Worm (Caenorhabditis elegans) whole organism, L4 larva: ENCODE measurements around the gene tmed-10.

Source experiments
- D1046.2 ChIP-seq: fragments of 200-800 bp; sonication (Bioruptor generic); IDR thresholded peaks from 2 replicates; pipeline ENCODE4 v1.3.6; 2022; ENCODE audit warnings: missing genetic modification characterization, missing compliant biosample characterization
- F10B5.3 ChIP-seq: sonication (generic microtip); optimal IDR thresholded peaks from 2 replicates; lab custom pipeline; 2016; ENCODE audit warnings: mild to moderate bottlenecking, missing genetic modification characterization, missing compliant biosample characterization
- F26F4.8 ChIP-seq: fragments of 200-800 bp; sonication (Bioruptor generic); conservative IDR thresholded peaks from 2 replicates; pipeline ENCODE4 v1.3.6; 2022; ENCODE audit warnings: missing genetic modification characterization, missing compliant biosample characterization
- T26A8.4 ChIP-seq: fragments of 200-800 bp; sonication (Bioruptor generic); IDR thresholded peaks from 2 replicates; pipeline ENCODE4 v1.3.6; 2022; ENCODE audit warnings: missing genetic modification characterization, missing compliant biosample characterization
- Y5F2A.4 ChIP-seq: fragments of 200-800 bp; sonication (Bioruptor generic); optimal IDR thresholded peaks from 2 replicates; lab custom pipeline; 2018; ENCODE audit warnings: mild to moderate bottlenecking, missing genetic modification characterization, missing compliant biosample characterization
- aha-1 ChIP-seq: fragments of 150-350 bp; peaks from one replicate; lab custom pipeline; 2014; ENCODE audit warnings: missing biosample characterization, missing genetic modification characterization
- aly-2 ChIP-seq: sonication (generic microtip); optimal IDR thresholded peaks from 2 replicates; lab custom pipeline; 2018; ENCODE audit warnings: missing biosample characterization, missing genetic modification characterization
- ama-1 ChIP-seq: fragments of 150-350 bp; optimal IDR thresholded peaks from 2 replicates; lab custom pipeline; 2014; ENCODE audit warnings: inconsistent platforms, mixed read lengths
- attf-4 ChIP-seq: sonication (generic microtip); optimal IDR thresholded peaks from 3 replicates; lab custom pipeline; 2017; ENCODE audit warnings: missing biosample characterization, missing genetic modification characterization
- ces-1 ChIP-seq: fragments of 150-350 bp; sonication (generic microtip); optimal IDR thresholded peaks from 4 replicates; lab custom pipeline; 2014; ENCODE audit warnings: missing biosample characterization, missing genetic modification reagents, missing genetic modification characterization
- ctbp-1 ChIP-seq: fragments of 200-800 bp; sonication (Bioruptor generic); IDR thresholded peaks from 2 replicates; pipeline ENCODE4 v1.3.6; 2022; ENCODE audit warnings: missing genetic modification reagents, missing genetic modification characterization, missing compliant biosample characterization
- daf-16 ChIP-seq, 3 experiments: sonication (generic microtip); optimal IDR thresholded peaks; 2 replicates each; lab custom pipeline; 2016 to 2017; ENCODE audit warnings: missing genetic modification characterization in 3 of 3, missing genetic modification reagents in 3 of 3, mild to moderate bottlenecking in 2 of 3, missing compliant biosample characterization in 2 of 3, missing biosample characterization in 1 of 3, moderate library complexity in 1 of 3
- dmd-8 ChIP-seq: fragments of 200-800 bp; sonication (Bioruptor generic); IDR thresholded peaks from 2 replicates; pipeline ENCODE4 v1.3.6; 2022; ENCODE audit warnings: missing genetic modification characterization, missing compliant biosample characterization
- duxl-1 ChIP-seq: sonication (generic microtip); optimal IDR thresholded peaks from 2 replicates; lab custom pipeline; 2016; ENCODE audit warnings: mild to moderate bottlenecking, missing genetic modification characterization, moderate library complexity, missing compliant biosample characterization; ENCODE audit not compliant: poor library complexity
- fkh-10 ChIP-seq: fragments of 150-350 bp; optimal IDR thresholded peaks from 2 replicates; lab custom pipeline; 2014; ENCODE audit warnings: missing biosample characterization, missing genetic modification reagents, missing genetic modification characterization
- gei-8 ChIP-seq: fragments of 200-800 bp; sonication (Bioruptor generic); optimal IDR thresholded peaks from 2 replicates; lab custom pipeline; 2018; ENCODE audit warnings: mild to moderate bottlenecking, missing genetic modification characterization, missing compliant biosample characterization
- hlh-30 ChIP-seq: sonication (generic microtip); optimal IDR thresholded peaks from 2 replicates; lab custom pipeline; 2017; ENCODE audit warnings: antibody characterized with exemption, mild to moderate bottlenecking, missing genetic modification characterization, missing compliant biosample characterization; ENCODE audit not compliant: insufficient read depth
- lin-39 ChIP-seq: fragments of 150-350 bp; optimal IDR thresholded peaks from 2 replicates; lab custom pipeline; 2014; ENCODE audit warnings: missing biosample characterization, missing genetic modification reagents, missing genetic modification characterization
- lir-3 ChIP-seq: sonication (generic microtip); optimal IDR thresholded peaks from 2 replicates; lab custom pipeline; 2016; ENCODE audit warnings: mild to moderate bottlenecking, missing genetic modification characterization, missing compliant biosample characterization
- lsy-2 ChIP-seq, 2 experiments: fragments of 150-350 bp in 1 of 2; sonication (generic microtip) in 1 of 2; optimal IDR thresholded peaks; 2 replicates each; lab custom pipeline; 2014 to 2017; ENCODE audit warnings: missing biosample characterization in 2 of 2, missing genetic modification characterization in 2 of 2
- mdt-29 ChIP-seq: fragments of 200-800 bp; sonication (Bioruptor generic); IDR thresholded peaks from 2 replicates; pipeline ENCODE4 v1.3.6; 2022; ENCODE audit warnings: missing genetic modification reagents, missing genetic modification characterization, missing compliant biosample characterization
- mxl-3 ChIP-seq: fragments of 200-800 bp; sonication (Bioruptor generic); optimal IDR thresholded peaks from 2 replicates; lab custom pipeline; 2018; ENCODE audit warnings: mild to moderate bottlenecking, missing genetic modification characterization, missing compliant biosample characterization
- nhr-10 ChIP-seq: fragments of 150-350 bp; optimal IDR thresholded peaks from 2 replicates; lab custom pipeline; 2014; ENCODE audit warnings: missing biosample characterization, missing genetic modification characterization
- nhr-111 ChIP-seq: fragments of 200-800 bp; sonication (Bioruptor generic); optimal IDR thresholded peaks from 2 replicates; lab custom pipeline; 2018; ENCODE audit warnings: mild to moderate bottlenecking, missing genetic modification characterization, missing compliant biosample characterization
- nhr-6 ChIP-seq: fragments of 150-350 bp; optimal IDR thresholded peaks from 2 replicates; lab custom pipeline; 2014; ENCODE audit warnings: missing biosample characterization, missing genetic modification characterization
- nhr-76 ChIP-seq: fragments of 150-350 bp; optimal IDR thresholded peaks from 2 replicates; lab custom pipeline; 2014; ENCODE audit warnings: missing biosample characterization, missing genetic modification characterization
- php-3 ChIP-seq: fragments of 200-800 bp; sonication (Bioruptor generic); IDR thresholded peaks from 2 replicates; pipeline ENCODE4 v1.3.6; 2022; ENCODE audit warnings: missing genetic modification reagents, missing genetic modification characterization, missing compliant biosample characterization
- sdz-12 ChIP-seq: fragments of 200-800 bp; sonication (Bioruptor generic); optimal IDR thresholded peaks from 2 replicates; lab custom pipeline; 2018; ENCODE audit warnings: mild to moderate bottlenecking, missing genetic modification characterization, missing compliant biosample characterization
- snpc-1.2 ChIP-seq: fragments of 200-800 bp; sonication (Bioruptor generic); IDR thresholded peaks from 2 replicates; pipeline ENCODE4 v1.3.6; 2022; ENCODE audit warnings: missing genetic modification reagents, missing genetic modification characterization, missing compliant biosample characterization
- spr-1 ChIP-seq: sonication (generic microtip); optimal IDR thresholded peaks from 2 replicates; lab custom pipeline; 2016; ENCODE audit warnings: mild to moderate bottlenecking, missing genetic modification characterization, missing compliant biosample characterization
- tra-1 ChIP-seq: fragments of 200-800 bp; sonication (Bioruptor generic); IDR thresholded peaks from 2 replicates; pipeline ENCODE4 v1.3.6; 2022; ENCODE audit warnings: missing genetic modification reagents, missing genetic modification characterization, missing compliant biosample characterization
- unc-62 ChIP-seq, 3 experiments: fragments of 150-350 bp in 1 of 3; sonication (generic microtip); optimal IDR thresholded peaks in 2 of 3; peaks in 1 of 3; 1 replicate in 1 of 3; 2 replicates in 2 of 3; lab custom pipeline; 2014 to 2017; ENCODE audit warnings: missing biosample characterization in 3 of 3, missing genetic modification characterization in 3 of 3, missing genetic modification reagents in 3 of 3, missing genotype in 1 of 3
- vab-7 ChIP-seq: fragments of 200-800 bp; sonication (Bioruptor generic); IDR thresholded peaks from 2 replicates; pipeline ENCODE4 v1.3.6; 2022; ENCODE audit warnings: missing genetic modification reagents, missing genetic modification characterization, missing compliant biosample characterization
- zag-1 ChIP-seq: fragments of 150-350 bp; optimal IDR thresholded peaks from 2 replicates; lab custom pipeline; 2014; ENCODE audit warnings: missing biosample characterization, missing genetic modification characterization
- zip-2 ChIP-seq: fragments of 150-350 bp; optimal IDR thresholded peaks from 2 replicates; lab custom pipeline; 2014; ENCODE audit warnings: missing biosample characterization, missing genetic modification characterization
- ztf-7 ChIP-seq: fragments of 150-350 bp; optimal IDR thresholded peaks from 2 replicates; lab custom pipeline; 2014; ENCODE audit warnings: missing biosample characterization, missing genetic modification characterization

Gene tmed-10

ce11 chrV:11352893-11353292 lies 26.1 kb upstream of the tmed-10 start, which contains the start of gene npr-25:
TSS of gene npr-25 (minus strand) at chrV:11352993.
- TF ChIP-seq php-3 (GFP tag; lab: Robert Waterston, UW) (no peak), sdz-12 (GFP tag; lab: Kevin White, UChicago) (no peak), aly-2 (tag; lab: Kevin White, UChicago) (no peak), nhr-10 (tag; lab: Kevin White, UChicago) (no peak), T26A8.4 (no peak), nhr-76 (tag; lab: Kevin White, UChicago) (no peak), F26F4.8 (no peak), F10B5.3 (tag; lab: Kevin White, UChicago) (no peak), aha-1 (tag; lab: Kevin White, UChicago) (no peak), nhr-6 (tag; lab: Kevin White, UChicago) (no peak), gei-8 (GFP tag; lab: Kevin White, UChicago) (no peak), zag-1 (no peak)
- TF ChIP-seq, all 104 proteins: peak for 0

ce11 chrV:11351263-11351662 lies 24.5 kb upstream of the tmed-10 start:
- TF ChIP-seq D1046.2 (GFP tag; lab: Robert Waterston, UW), result no peak
- no peak for TF ChIP-seq gei-8 (GFP tag; lab: Kevin White, UChicago)
- TF ChIP-seq aha-1 (tag; lab: Kevin White, UChicago), result no peak
- TF ChIP-seq tra-1, result no peak
- TF ChIP-seq fkh-10 (GFP tag; lab: Kevin White, UChicago), result peak; percentile 65
- no peak for TF ChIP-seq vab-7
- peak; percentile 77 for TF ChIP-seq ces-1 (GFP tag; lab: Kevin White, UChicago)
- TF ChIP-seq ctbp-1, result no peak
- TF ChIP-seq lir-3 (tag; lab: Kevin White, UChicago), result no peak
- TF ChIP-seq lsy-2 (tag; optimal IDR thresholded peaks at IDR 0.05; lab: Kevin White, UChicago), result peak in 1 of 2 experiments; percentile 6
- TF ChIP-seq attf-4 (tag; lab: Kevin White, UChicago), result no peak
- TF ChIP-seq mxl-3 (GFP tag; lab: Kevin White, UChicago), result no peak
- TF ChIP-seq, all 104 proteins: peak for 3

- TF ChIP-seq php-3 (GFP tag; lab: Robert Waterston, UW), result no peak
- TF ChIP-seq spr-1, result no peak
- no peak for TF ChIP-seq Y5F2A.4 (GFP tag; lab: Kevin White, UChicago)
- no peak for TF ChIP-seq hlh-30 (tag; lab: Kevin White, UChicago)
- TF ChIP-seq daf-16 (GFP tag; optimal IDR thresholded peaks at IDR 0.05; lab: Kevin White, UChicago), result no peak
- no peak for TF ChIP-seq daf-16 (tag; optimal IDR thresholded peaks at IDR 0.05; lab: Kevin White, UChicago)
- TF ChIP-seq aha-1 (tag; lab: Kevin White, UChicago), result no peak
- TF ChIP-seq F10B5.3 (tag; lab: Kevin White, UChicago), result no peak
- no peak for TF ChIP-seq ztf-7 (tag; lab: Kevin White, UChicago)
- no peak for TF ChIP-seq duxl-1 (tag; lab: Kevin White, UChicago)
- TF ChIP-seq mdt-29, result no peak
- no peak for TF ChIP-seq mxl-3 (GFP tag; lab: Kevin White, UChicago)
- no peak for TF ChIP-seq nhr-6 (tag; lab: Kevin White, UChicago)
- TF ChIP-seq F26F4.8, result no peak
- TF ChIP-seq, all 104 proteins: peak for 0
Observed at ce11 chrV:11346912-11347311, 20.1 kb upstream of the tmed-10 start, which contains the start of gene grl-7. TSS of gene grl-7 (minus strand) at chrV:11347012.

ce11 chrV:11344816-11345336 lies 18.1 kb upstream of the tmed-10 start:
- TF ChIP-seq unc-62 (GFP tag; optimal IDR thresholded peaks at IDR 0.05 in 1 of 2; lab: Kevin White, UChicago) (peak in 1 of 2 experiments; percentile 74), unc-62 (tag; optimal IDR thresholded peaks at IDR 0.05; lab: Kevin White, UChicago) (no peak), snpc-1.2 (GFP tag; lab: Robert Waterston, UW) (no peak), ztf-7 (tag; lab: Kevin White, UChicago) (no peak)

- TF ChIP-seq zip-2 (tag; lab: Kevin White, UChicago) (peak; percentile 4), T26A8.4 (peak; percentile 54; the same call in 1 of the 2 replicates), unc-62 (GFP tag; optimal IDR thresholded peaks at IDR 0.05 in 1 of 2; lab: Kevin White, UChicago) (peak in 1 of 2 experiments; percentile 65), unc-62 (tag; optimal IDR thresholded peaks at IDR 0.05; lab: Kevin White, UChicago) (no peak), nhr-111 (GFP tag; lab: Kevin White, UChicago) (no peak), dmd-8 (GFP tag; lab: Robert Waterston, UW) (no peak), ama-1 (lab: Kevin White, UChicago) (no peak), lin-39 (no peak), sdz-12 (GFP tag; lab: Kevin White, UChicago) (no peak)
Observed at ce11 chrV:11344112-11344511, 17.3 kb upstream of the tmed-10 start.
